Worm (Caenorhabditis elegans) whole organism, L1 larva: ENCODE measurements around the gene crp-1.

Experiments used
- C16A3.4 ChIP-seq: fragments of 150-350 bp; optimal IDR thresholded peaks from 2 replicates; lab custom pipeline; 2014; ENCODE audit warnings: missing biosample characterization, missing genetic modification characterization
- F16B12.6 ChIP-seq: fragments of 150-350 bp; optimal IDR thresholded peaks from 2 replicates; lab custom pipeline; 2014; ENCODE audit warnings: missing biosample characterization, missing genetic modification characterization
- Y116A8C.19 ChIP-seq: sonication (generic microtip); optimal IDR thresholded peaks from 2 replicates; lab custom pipeline; 2016; ENCODE audit warnings: missing compliant biosample characterization, missing genetic modification characterization, borderline replicate concordance
- alr-1 ChIP-seq: fragments of 200-800 bp; sonication (Bioruptor generic); optimal IDR thresholded peaks from 2 replicates; lab custom pipeline; 2018; ENCODE audit warnings: borderline replicate concordance, mild to moderate bottlenecking, missing genetic modification characterization, missing compliant biosample characterization
- aly-2 ChIP-seq: fragments of 150-350 bp; optimal IDR thresholded peaks from 2 replicates; lab custom pipeline; 2014; ENCODE audit warnings: missing biosample characterization, missing genetic modification characterization
- ama-1 ChIP-seq: fragments of 150-350 bp; optimal IDR thresholded peaks from 2 replicates; lab custom pipeline; 2014
- blmp-1 ChIP-seq: fragments of 150-350 bp; optimal IDR thresholded peaks from 2 replicates; lab custom pipeline; 2014; ENCODE audit warnings: missing biosample characterization, missing genetic modification characterization
- ceh-82 ChIP-seq, 3 experiments: fragments of 150-350 bp in 1 of 3; sonication (generic microtip) in 2 of 3; optimal IDR thresholded peaks; 2 replicates each; lab custom pipeline; 2014 to 2017; ENCODE audit warnings: missing biosample characterization in 3 of 3, missing genetic modification characterization in 3 of 3
- ceh-90 ChIP-seq: sonication (generic microtip); optimal IDR thresholded peaks from 2 replicates; lab custom pipeline; 2016; ENCODE audit warnings: missing genetic modification characterization, missing compliant biosample characterization
- ces-1 ChIP-seq: fragments of 150-350 bp; optimal IDR thresholded peaks from 2 replicates; lab custom pipeline; 2014; ENCODE audit warnings: missing biosample characterization, missing genetic modification reagents, missing genetic modification characterization
- dpl-1 ChIP-seq, 3 experiments: fragments of 150-350 bp in 2 of 3; sonication (generic microtip) in 1 of 3; optimal IDR thresholded peaks; 2 replicates each; lab custom pipeline; 2014 to 2017; ENCODE audit warnings: missing biosample characterization in 3 of 3, missing genetic modification characterization in 3 of 3, missing genetic modification reagents in 3 of 3
- dsc-1 ChIP-seq: sonication (generic microtip); optimal IDR thresholded peaks from 2 replicates; lab custom pipeline; 2016; ENCODE audit warnings: mild to moderate bottlenecking, missing genetic modification characterization, missing compliant biosample characterization
- efl-3 ChIP-seq: fragments of 200-800 bp; sonication (Bioruptor generic); optimal IDR thresholded peaks from 2 replicates; lab custom pipeline; 2018; ENCODE audit warnings: mild to moderate bottlenecking, missing genetic modification characterization, missing compliant biosample characterization
- elt-2 ChIP-seq: sonication (generic microtip); optimal IDR thresholded peaks from 2 replicates; lab custom pipeline; 2016; ENCODE audit warnings: missing genetic modification characterization, mild to moderate bottlenecking, inconsistent platforms, missing compliant biosample characterization, missing genetic modification reagents
- ets-5 ChIP-seq: fragments of 200-800 bp; sonication (Bioruptor generic); IDR thresholded peaks from 2 replicates; pipeline ENCODE4 v1.3.6; 2022; ENCODE audit warnings: missing genetic modification characterization, missing compliant biosample characterization
- fos-1 ChIP-seq: fragments of 150-350 bp; optimal IDR thresholded peaks from 2 replicates; lab custom pipeline; 2014; ENCODE audit warnings: missing biosample characterization, missing genetic modification characterization
- grh-1 ChIP-seq: fragments of 200-800 bp; sonication (Bioruptor generic); IDR thresholded peaks from 2 replicates; pipeline ENCODE4 v1.3.6; 2022; ENCODE audit warnings: missing genetic modification reagents, missing genetic modification characterization, missing compliant biosample characterization
- hlh-17 ChIP-seq: fragments of 200-800 bp; sonication (Bioruptor generic); optimal IDR thresholded peaks from 2 replicates; lab custom pipeline; 2018; ENCODE audit warnings: missing genetic modification characterization, mild to moderate bottlenecking, missing compliant biosample characterization, moderate library complexity, borderline replicate concordance
- hlh-4 ChIP-seq: sonication (generic microtip); optimal IDR thresholded peaks from 2 replicates; lab custom pipeline; 2016; ENCODE audit warnings: mild to moderate bottlenecking, missing genetic modification characterization, missing compliant biosample characterization
- hpl-2 ChIP-seq: fragments of 150-350 bp; optimal IDR thresholded peaks from 2 replicates; lab custom pipeline; 2014; ENCODE audit warnings: missing biosample characterization, missing genetic modification reagents, missing genetic modification characterization
- irx-1 ChIP-seq: sonication (generic microtip); optimal IDR thresholded peaks from 2 replicates; lab custom pipeline; 2016; ENCODE audit warnings: missing genetic modification characterization, missing compliant biosample characterization
- lin-14 ChIP-seq: fragments of 200-800 bp; sonication (Bioruptor generic); optimal IDR thresholded peaks from 2 replicates; lab custom pipeline; 2018; ENCODE audit warnings: mild to moderate bottlenecking, missing genetic modification characterization, moderate library complexity, missing compliant biosample characterization
- lin-35 ChIP-seq, 2 experiments: fragments of 150-350 bp; optimal IDR thresholded peaks; 2 replicates each; lab custom pipeline; 2014; ENCODE audit warnings: missing biosample characterization in 2 of 2, missing genetic modification characterization in 2 of 2, missing genetic modification reagents in 2 of 2
- lsy-2 ChIP-seq, 2 experiments: fragments of 150-350 bp; optimal IDR thresholded peaks; 2 replicates each; lab custom pipeline; 2014; ENCODE audit warnings: missing biosample characterization in 2 of 2, missing genetic modification characterization in 2 of 2
- mab-9 ChIP-seq: fragments of 200-800 bp; sonication (Bioruptor generic); IDR thresholded peaks from 2 replicates; pipeline ENCODE4 v1.3.6; 2022; ENCODE audit warnings: missing genetic modification reagents, missing genetic modification characterization, missing compliant biosample characterization
- mdl-1 ChIP-seq, 2 experiments: fragments of 150-350 bp; optimal IDR thresholded peaks; 2 replicates each; lab custom pipeline; 2014 to 2017; ENCODE audit warnings: missing biosample characterization in 2 of 2, missing genetic modification characterization in 2 of 2, inconsistent platforms in 1 of 2
- mep-1 ChIP-seq: fragments of 150-350 bp; optimal IDR thresholded peaks from 2 replicates; lab custom pipeline; 2014; ENCODE audit warnings: missing biosample characterization, missing genetic modification characterization
- nhr-11 ChIP-seq: fragments of 150-350 bp; optimal IDR thresholded peaks from 2 replicates; lab custom pipeline; 2014; ENCODE audit warnings: missing biosample characterization, missing genetic modification characterization
- nhr-12 ChIP-seq: sonication (generic microtip); optimal IDR thresholded peaks from 2 replicates; lab custom pipeline; 2017; ENCODE audit warnings: missing biosample characterization, missing genetic modification characterization
- nhr-19 ChIP-seq: fragments of 200-800 bp; sonication (Bioruptor generic); conservative IDR thresholded peaks from 2 replicates; pipeline ENCODE4 v1.3.6; 2022; ENCODE audit warnings: missing genetic modification characterization, missing compliant biosample characterization
- nhr-77 ChIP-seq: fragments of 150-350 bp; optimal IDR thresholded peaks from 2 replicates; lab custom pipeline; 2014; ENCODE audit warnings: missing biosample characterization, missing genetic modification characterization
- nhr-85 ChIP-seq: sonication (generic microtip); peaks from one replicate; lab custom pipeline; 2016; ENCODE audit warnings: missing genetic modification characterization, inconsistent platforms, missing compliant biosample characterization
- nhr-90 ChIP-seq: sonication (generic microtip); optimal IDR thresholded peaks from 2 replicates; lab custom pipeline; 2016; ENCODE audit warnings: mild to moderate bottlenecking, missing genetic modification characterization, missing compliant biosample characterization; ENCODE audit not compliant: poor library complexity
- pag-3 ChIP-seq: sonication (generic microtip); optimal IDR thresholded peaks from 2 replicates; lab custom pipeline; 2017; ENCODE audit warnings: missing genetic modification characterization, mild to moderate bottlenecking, missing compliant biosample characterization, antibody characterized with exemption, borderline replicate concordance; ENCODE audit not compliant: insufficient read depth
- pax-3 ChIP-seq: fragments of 200-800 bp; sonication (Bioruptor generic); optimal IDR thresholded peaks from 2 replicates; lab custom pipeline; 2018; ENCODE audit warnings: mild to moderate bottlenecking, missing genetic modification characterization, moderate library complexity, missing compliant biosample characterization
- pqm-1 ChIP-seq: sonication (generic microtip); optimal IDR thresholded peaks from 3 replicates; lab custom pipeline; 2017; ENCODE audit warnings: missing biosample characterization, missing genetic modification characterization
- skn-1 ChIP-seq: fragments of 150-350 bp; optimal IDR thresholded peaks from 2 replicates; lab custom pipeline; 2014; ENCODE audit warnings: missing biosample characterization, missing genetic modification characterization
- sox-4 ChIP-seq: sonication (generic microtip); optimal IDR thresholded peaks from 2 replicates; lab custom pipeline; 2016; ENCODE audit warnings: missing genetic modification characterization, missing compliant biosample characterization
- swsn-7 ChIP-seq: sonication (generic microtip); optimal IDR thresholded peaks from 2 replicates; lab custom pipeline; 2016; ENCODE audit warnings: missing genetic modification characterization, missing compliant biosample characterization
- tbx-2 ChIP-seq: sonication (generic microtip); optimal IDR thresholded peaks from 2 replicates; lab custom pipeline; 2016; ENCODE audit warnings: missing genetic modification characterization, missing compliant biosample characterization
- tlp-1 ChIP-seq: fragments of 150-350 bp; optimal IDR thresholded peaks from 2 replicates; lab custom pipeline; 2014; ENCODE audit warnings: missing biosample characterization, missing genetic modification characterization
- unc-130 ChIP-seq: fragments of 150-350 bp; optimal IDR thresholded peaks from 2 replicates; lab custom pipeline; 2017; ENCODE audit warnings: missing biosample characterization, missing genetic modification characterization, inconsistent platforms
- unc-30 ChIP-seq: sonication (generic microtip); optimal IDR thresholded peaks from 2 replicates; lab custom pipeline; 2017; ENCODE audit warnings: missing biosample characterization, missing genetic modification characterization
- xbp-1 ChIP-seq: sonication (generic microtip); optimal IDR thresholded peaks from 2 replicates; lab custom pipeline; 2016; ENCODE audit warnings: missing genetic modification characterization, missing compliant biosample characterization
- zip-4 ChIP-seq: fragments of 200-800 bp; sonication (Bioruptor generic); optimal IDR thresholded peaks from 2 replicates; lab custom pipeline; 2018; ENCODE audit warnings: mild to moderate bottlenecking, missing genetic modification characterization, moderate library complexity, missing compliant biosample characterization
- ztf-4 ChIP-seq: fragments of 150-350 bp; optimal IDR thresholded peaks from 2 replicates; lab custom pipeline; 2014; ENCODE audit warnings: missing biosample characterization, missing genetic modification characterization

crp-1 gene

DNA sequence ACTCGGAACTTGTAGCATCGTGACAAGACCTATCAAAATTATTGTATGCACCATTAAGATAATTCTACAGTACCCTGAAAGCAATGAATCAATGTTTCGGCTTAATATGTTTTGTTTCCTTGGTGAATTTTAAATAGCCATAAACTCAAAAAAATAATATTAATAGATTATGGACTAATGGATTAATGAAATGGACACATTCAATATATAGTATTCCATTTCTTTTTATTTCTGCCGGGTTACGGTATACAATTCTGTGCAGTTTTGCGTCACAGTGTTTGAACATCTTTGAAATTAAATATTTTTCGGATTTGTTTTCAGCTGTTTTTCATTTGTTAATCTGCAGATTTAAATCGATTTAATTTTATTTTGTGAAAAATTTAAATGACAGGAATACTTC lies 41.8 kb upstream of the crp-1 start, which contains the start of gene set-22:
Gene set-22 (plus strand): TSS at position 301 of the 400 bp plus-strand sequence.
- no peak for TF ChIP-seq fos-1 (tag; lab: Kevin White, UChicago)
- no peak for TF ChIP-seq F16B12.6 (tag; lab: Kevin White, UChicago)
- no peak for TF ChIP-seq ama-1 (lab: Kevin White, UChicago)
- no peak for TF ChIP-seq Y116A8C.19 (tag; lab: Kevin White, UChicago)
- no peak for TF ChIP-seq hlh-4 (tag; lab: Kevin White, UChicago)
- TF ChIP-seq dsc-1 (tag; lab: Kevin White, UChicago), result no peak
- no peak for TF ChIP-seq tlp-1 (tag; lab: Kevin White, UChicago)
- no peak for TF ChIP-seq nhr-11 (tag; lab: Kevin White, UChicago)
- TF ChIP-seq pag-3, result no peak
- no peak for TF ChIP-seq elt-2 (tag; lab: Kevin White, UChicago)

DNA sequence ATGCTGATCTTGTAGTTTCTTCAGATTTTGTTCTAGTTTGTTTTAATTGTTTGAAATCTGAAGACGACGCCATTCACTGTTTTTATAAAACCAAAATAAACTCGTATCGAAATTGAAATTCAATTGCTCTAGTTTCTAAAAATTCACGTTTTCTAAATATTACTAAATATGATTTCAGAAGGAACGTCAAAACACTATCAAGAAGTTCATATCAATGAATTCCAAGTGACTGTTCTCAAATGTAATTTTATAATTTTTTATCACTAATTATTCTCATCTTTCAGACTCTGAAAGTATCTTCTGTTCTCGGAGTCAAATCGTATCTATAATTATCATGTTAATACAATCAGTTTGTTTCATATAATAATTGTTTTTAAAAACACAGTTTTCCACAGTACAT lies 37.6 kb upstream of the crp-1 start, which contains the start of gene snf-10:
Gene snf-10 (minus strand): TSS at position 101 of the 400 bp plus-strand sequence.
- TF ChIP-seq nhr-77, result no peak

- no peak for TF ChIP-seq ceh-82 (tag; optimal IDR thresholded peaks at IDR 0.05; lab: Kevin White, UChicago)
- no peak for TF ChIP-seq C16A3.4 (tag; lab: Kevin White, UChicago)
- no peak for TF ChIP-seq ces-1 (GFP tag; lab: Kevin White, UChicago)
- TF ChIP-seq nhr-11 (tag; lab: Kevin White, UChicago), result no peak
- no peak for TF ChIP-seq skn-1 (tag; lab: Kevin White, UChicago)
- peak; percentile 6 to 32 for TF ChIP-seq lsy-2 (tag; optimal IDR thresholded peaks at IDR 0.05; lab: Kevin White, UChicago)
- no peak for TF ChIP-seq tbx-2
- peak; percentile 61 for TF ChIP-seq mep-1 (tag; lab: Kevin White, UChicago)
- peak; percentile 26 for TF ChIP-seq pax-3 (tag; lab: Kevin White, UChicago)
- TF ChIP-seq ceh-90 (tag; lab: Kevin White, UChicago), result peak; percentile 76
- peak in 1 of 2 experiments; percentile 40 for TF ChIP-seq mdl-1 (tag; optimal IDR thresholded peaks at IDR 0.05; lab: Kevin White, UChicago)
- TF ChIP-seq alr-1 (tag; lab: Kevin White, UChicago), result no peak
- TF ChIP-seq unc-130 (tag; lab: Kevin White, UChicago), result no peak
- no peak for TF ChIP-seq efl-3 (GFP tag; lab: Kevin White, UChicago)
- no peak for TF ChIP-seq nhr-12
- peak; percentile 26 for TF ChIP-seq xbp-1
- TF ChIP-seq irx-1 (tag; lab: Kevin White, UChicago), result peak; percentile 64
- no peak for TF ChIP-seq ama-1 (lab: Kevin White, UChicago)
- TF ChIP-seq lin-35 (GFP tag; optimal IDR thresholded peaks at IDR 0.05; lab: Kevin White, UChicago), result peak; percentile 16 to 68
- TF ChIP-seq hpl-2 (GFP tag; lab: Kevin White, UChicago), result no peak
- peak; percentile 21 for TF ChIP-seq lin-14 (GFP tag; lab: Kevin White, UChicago)
- no peak for TF ChIP-seq mab-9
- TF ChIP-seq sox-4, result no peak
- TF ChIP-seq ztf-4, result no peak
- peak; percentile 79 for TF ChIP-seq nhr-85 (tag; lab: Kevin White, UChicago)
- peak; percentile 3 for TF ChIP-seq elt-2 (tag; lab: Kevin White, UChicago)
- TF ChIP-seq dpl-1 (GFP tag; optimal IDR thresholded peaks at IDR 0.05; lab: Kevin White, UChicago), result peak; percentile 14 to 32 (median 19)
- TF ChIP-seq zip-4 (GFP tag; lab: Kevin White, UChicago), result no peak
- TF ChIP-seq pqm-1, result no peak
- no peak for TF ChIP-seq tlp-1 (tag; lab: Kevin White, UChicago)
- TF ChIP-seq nhr-19 (GFP tag; lab: Robert Waterston, UW), result no peak
- TF ChIP-seq unc-30, result no peak
- TF ChIP-seq ets-5 (GFP tag; lab: Robert Waterston, UW), result no peak
- TF ChIP-seq dsc-1 (tag; lab: Kevin White, UChicago), result peak; percentile 21
- no peak for TF ChIP-seq nhr-90
- no peak for TF ChIP-seq grh-1 (GFP tag; lab: Robert Waterston, UW)
- no peak for TF ChIP-seq aly-2
- TF ChIP-seq swsn-7 (tag; lab: Kevin White, UChicago), result peak; percentile 26
- no peak for TF ChIP-seq hlh-17 (GFP tag; lab: Kevin White, UChicago)
- peak; percentile 52 for TF ChIP-seq blmp-1 (tag; lab: Kevin White, UChicago)
- no peak for TF ChIP-seq Y116A8C.19 (tag; lab: Kevin White, UChicago)
Observed at ce11 chrV:10441135-10442024, 37.0 kb upstream of the crp-1 start, which contains the start of gene pap-1. TSS of gene pap-1 (plus strand) at chrV:10441974.
